Fruit fly (Drosophila melanogaster) whole organism: Measurements from ENCODE around the gene CG43446.

Experiments
- Dll ChIP-seq: fragments of >200 bp; optimal IDR thresholded peaks from 2 replicates; lab custom pipeline; 2017
- psq ChIP-seq: fragments of >200 bp; optimal IDR thresholded peaks from 2 replicates; lab custom pipeline; 2017
- usp ChIP-seq: fragments of >200 bp; optimal IDR thresholded peaks from 2 replicates; lab custom pipeline; 2017; ENCODE audit warnings: missing biosample characterization, missing genetic modification characterization, mixed read lengths

- TF ChIP-seq Dll (lab: Kevin White, UChicago) = no peak
- no peak for TF ChIP-seq psq (lab: Kevin White, UChicago)
- TF ChIP-seq usp = no peak
Measured at dm6 chr3R:20998319-20998718, 10.6 kb upstream of the CG43446 start.
